Worm (Caenorhabditis elegans): ENCODE results near the gene C44B12.6.
"Not testable (repeated sequence)": the region's sequence is repeated elsewhere in the genome, so short reads cannot be mapped to it uniquely, and the experiment has no call there.

ce11 chrIV:1182292-1182691 lies 45.7 kb upstream of the C44B12.6 start, which contains the start of gene rmif-2:
- not testable (repeated sequence) for TF ChIP-seq hmbx-1 (tag; optimal IDR thresholded peaks at IDR 0.05); ama-1 (optimal IDR thresholded peaks at IDR 0.05); tbx-37 (GFP tag; conservative IDR thresholded peaks at IDR 0.05); tra-4 (tag; optimal IDR thresholded peaks at IDR 0.05); B0310.2 (tag; optimal IDR thresholded peaks at IDR 0.05)

Data from whole organism, early embryonic.